Worm (Caenorhabditis elegans): ENCODE results near the gene clec-31.

DNA sequence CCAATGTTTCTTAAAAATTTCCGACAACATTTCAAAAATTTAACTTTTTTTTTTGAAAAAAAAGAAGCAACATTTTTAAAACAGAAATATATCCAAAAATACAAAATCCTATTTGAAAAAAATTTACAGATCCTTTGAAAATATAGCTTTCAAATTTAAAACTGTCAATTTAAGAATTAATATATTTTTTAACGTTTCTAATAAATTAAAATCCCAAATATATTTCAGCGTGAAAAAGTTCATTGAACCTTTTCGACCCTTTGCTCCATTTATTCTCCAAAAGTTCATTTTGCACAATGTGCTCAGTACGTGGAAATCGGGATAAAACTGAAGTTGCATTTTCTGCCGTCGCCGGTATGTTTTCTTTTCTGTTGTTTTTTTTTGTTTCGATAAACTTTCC is 25.0 kb downstream of the clec-31 start, which contains the start of gene phy-3:
- TF ChIP-seq gei-8 (GFP tag; optimal IDR thresholded peaks at IDR 0.05) (no peak), snpc-4 (tag; optimal IDR thresholded peaks at IDR 0.05) (no peak), duxl-1 (tag; optimal IDR thresholded peaks at IDR 0.05; ENCODE audit: poor library complexity) (no peak)
